Worm (Caenorhabditis elegans): ENCODE measurements around the gene F09G8.5.

The F09G8.5 gene

ce11 chrIII:8239325-8239724, 15.4 kb upstream of the F09G8.5 start, which contains the start of gene tsp-1:
Gene tsp-1, minus strand, starts transcription at chrIII:8239423.
- TF ChIP-seq efl-1 (optimal IDR thresholded peaks at IDR 0.05) = no peak
- peak in 1 of 2 experiments; percentile 69 for TF ChIP-seq efl-1 (GFP tag; optimal IDR thresholded peaks at IDR 0.05 in 1 of 2)
- no peak for TF ChIP-seq nhr-90 (tag; optimal IDR thresholded peaks at IDR 0.05; ENCODE audit: poor library complexity)
- no peak for TF ChIP-seq vab-15 (tag; optimal IDR thresholded peaks at IDR 0.05)
- TF ChIP-seq nhr-84 (tag; optimal IDR thresholded peaks at IDR 0.05) = no peak
- no peak for TF ChIP-seq hpl-2 (GFP tag; optimal IDR thresholded peaks at IDR 0.05)
- no peak for TF ChIP-seq F16B12.6 (tag; optimal IDR thresholded peaks at IDR 0.05)
- TF ChIP-seq Y116A8C.19 (tag; optimal IDR thresholded peaks at IDR 0.05; ENCODE audit: borderline replicate concordance) = no peak
- TF ChIP-seq sox-4 (tag; optimal IDR thresholded peaks at IDR 0.05) = no peak

- peak; percentile 12 for TF ChIP-seq nhr-20 (tag; optimal IDR thresholded peaks at IDR 0.05)
- no peak for TF ChIP-seq elt-2 (tag; optimal IDR thresholded peaks at IDR 0.05)
Measured at ce11 chrIII:8240247-8240646, 14.5 kb upstream of the F09G8.5 start.

ce11 chrIII:8240948-8241347, 13.8 kb upstream of the F09G8.5 start:
- TF ChIP-seq Y116A8C.19 (tag; optimal IDR thresholded peaks at IDR 0.05; ENCODE audit: borderline replicate concordance) = no peak
- TF ChIP-seq nhr-77 (tag; optimal IDR thresholded peaks at IDR 0.05) = no peak
- TF ChIP-seq snpc-4 (tag; optimal IDR thresholded peaks at IDR 0.05) = no peak
- no peak for TF ChIP-seq hlh-17 (GFP tag; optimal IDR thresholded peaks at IDR 0.05; ENCODE audit: borderline replicate concordance)
- TF ChIP-seq isw-1 (GFP tag; IDR thresholded peaks at IDR 0.05) = no peak
- no peak for TF ChIP-seq ceh-90 (tag; optimal IDR thresholded peaks at IDR 0.05)
- TF ChIP-seq unc-130 (tag; optimal IDR thresholded peaks at IDR 0.05) = no peak
- no peak for TF ChIP-seq efl-3 (GFP tag; optimal IDR thresholded peaks at IDR 0.05)
- TF ChIP-seq nhr-76 (tag; optimal IDR thresholded peaks at IDR 0.05) = no peak
- TF ChIP-seq lin-35 (GFP tag; optimal IDR thresholded peaks at IDR 0.05) = no peak
- no peak for TF ChIP-seq zag-1 (tag; optimal IDR thresholded peaks at IDR 0.05)
- TF ChIP-seq jun-1 (tag; optimal IDR thresholded peaks at IDR 0.05) = no peak
- no peak for TF ChIP-seq elt-2 (tag; optimal IDR thresholded peaks at IDR 0.05)
- TF ChIP-seq zip-4 (GFP tag; optimal IDR thresholded peaks at IDR 0.05) = no peak

- TF ChIP-seq nhr-12 (tag; optimal IDR thresholded peaks at IDR 0.05) (no peak), zag-1 (tag; optimal IDR thresholded peaks at IDR 0.05) (no peak), lin-39 (tag; optimal IDR thresholded peaks at IDR 0.05) (no peak), efl-1 (optimal IDR thresholded peaks at IDR 0.05) (peak in 1 of 2 experiments; percentile 3), efl-1 (GFP tag; optimal IDR thresholded peaks at IDR 0.05 in 1 of 2) (no peak), lin-13 (GFP tag; optimal IDR thresholded peaks at IDR 0.05) (no peak), lin-35 (GFP tag; optimal IDR thresholded peaks at IDR 0.05) (peak in 1 of 2 experiments; percentile 21), nhr-85 (tag) (peak; percentile 46), efl-3 (GFP tag; optimal IDR thresholded peaks at IDR 0.05) (no peak), mdl-1 (tag; optimal IDR thresholded peaks at IDR 0.05) (no peak), fos-1 (tag; optimal IDR thresholded peaks at IDR 0.05) (no peak), lsy-2 (tag; optimal IDR thresholded peaks at IDR 0.05) (peak; percentile 11 to 32), xbp-1 (tag; optimal IDR thresholded peaks at IDR 0.05) (no peak), nhr-28 (tag; optimal IDR thresholded peaks at IDR 0.05) (no peak), ces-1 (GFP tag; optimal IDR thresholded peaks at IDR 0.05) (no peak), fkh-4 (tag; optimal IDR thresholded peaks at IDR 0.05; ENCODE audit: borderline replicate concordance) (no peak), nhr-84 (tag; optimal IDR thresholded peaks at IDR 0.05) (no peak), mep-1 (tag; optimal IDR thresholded peaks at IDR 0.05) (peak; percentile 63), fkh-10 (GFP tag; optimal IDR thresholded peaks at IDR 0.05) (no peak), lir-3 (tag; optimal IDR thresholded peaks at IDR 0.05; ENCODE audit: poor library complexity) (no peak), isw-1 (GFP tag; IDR thresholded peaks at IDR 0.05) (no peak), Y116A8C.19 (tag; optimal IDR thresholded peaks at IDR 0.05; ENCODE audit: borderline replicate concordance) (no peak), unc-130 (tag; optimal IDR thresholded peaks at IDR 0.05) (no peak), ceh-88 (GFP tag; IDR thresholded peaks at IDR 0.05) (no peak), C16A3.4 (tag; optimal IDR thresholded peaks at IDR 0.05) (no peak), nhr-71 (tag; optimal IDR thresholded peaks at IDR 0.05) (peak; percentile 51), fkh-8 (tag; optimal IDR thresholded peaks at IDR 0.05) (no peak), mef-2 (tag; optimal IDR thresholded peaks at IDR 0.05) (no peak), zip-4 (GFP tag; optimal IDR thresholded peaks at IDR 0.05) (no peak), pax-3 (tag; optimal IDR thresholded peaks at IDR 0.05) (no peak), pag-3 (tag; optimal IDR thresholded peaks at IDR 0.05; ENCODE audit: borderline replicate concordance, insufficient read depth) (no peak), ztf-4 (tag; optimal IDR thresholded peaks at IDR 0.05) (no peak), swsn-7 (tag; optimal IDR thresholded peaks at IDR 0.05) (no peak), irx-1 (tag; optimal IDR thresholded peaks at IDR 0.05) (no peak), nhr-76 (tag; optimal IDR thresholded peaks at IDR 0.05) (no peak)
Measured at ce11 chrIII:8242809-8243208, 12.0 kb upstream of the F09G8.5 start, which contains the start of gene C02F5.12. Gene C02F5.12, minus strand, starts transcription at chrIII:8243029.

All from whole organism, L1 larva.